Worm (Caenorhabditis elegans): Measurements from ENCODE around the gene E02H9.1.

Gene E02H9.1

DNA sequence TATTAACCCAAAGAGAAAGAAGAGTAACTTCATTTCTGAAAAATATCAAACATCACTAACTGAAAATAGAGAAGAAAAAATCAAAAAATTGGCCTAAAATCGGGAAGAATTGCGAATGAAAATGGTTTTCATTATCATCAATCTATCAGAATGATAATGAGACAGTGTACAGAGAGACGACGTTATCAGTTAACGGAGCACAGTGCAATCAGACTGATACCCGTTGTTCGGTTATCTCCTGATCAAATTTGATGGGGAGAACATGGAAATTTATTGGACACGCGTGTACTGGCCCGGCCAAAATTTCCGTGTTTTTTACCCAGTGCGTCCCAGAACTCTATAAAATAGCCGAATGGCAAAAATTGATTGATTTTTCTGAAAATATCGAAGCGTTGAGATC is 39.7 kb downstream of the E02H9.1 start, which contains the start of gene Y54F10AM.8:
Gene Y54F10AM.8 (minus strand): TSS at position 35 of the 400 bp plus-strand sequence.
- TF ChIP-seq ama-1 (optimal IDR thresholded peaks at IDR 0.05) (no peak), cey-2 (tag; optimal IDR thresholded peaks at IDR 0.05; ENCODE audit: borderline replicate concordance, insufficient read depth) (no peak), ceh-44 (GFP tag; IDR thresholded peaks at IDR 0.05) (no peak), snpc-4 (tag; optimal IDR thresholded peaks at IDR 0.05) (no peak), D1046.2 (GFP tag; IDR thresholded peaks at IDR 0.05) (no peak), daf-16 (GFP tag; optimal IDR thresholded peaks at IDR 0.05) (no peak), daf-16 (tag; optimal IDR thresholded peaks at IDR 0.05) (peak; percentile 54), fkh-10 (GFP tag; optimal IDR thresholded peaks at IDR 0.05) (no peak), snpc-1.2 (GFP tag; IDR thresholded peaks at IDR 0.05) (no peak), lsy-2 (tag; optimal IDR thresholded peaks at IDR 0.05) (no peak), zip-11 (GFP tag; IDR thresholded peaks at IDR 0.05) (no peak), php-3 (GFP tag; IDR thresholded peaks at IDR 0.05) (0 out of 2 replicates have a peak, but pooled peaks have one; percentile 48), mes-2 (tag; optimal IDR thresholded peaks at IDR 0.05; ENCODE audit: poor library complexity, severe bottlenecking) (no peak), pqm-1 (tag; optimal IDR thresholded peaks at IDR 0.05) (peak; percentile 97), tag-97 (GFP tag; IDR thresholded peaks at IDR 0.05) (no peak), hmg-1.1 (GFP tag; IDR thresholded peaks at IDR 0.05) (no peak), unc-130 (GFP tag; optimal IDR thresholded peaks at IDR 0.05) (no peak), nhr-77 (tag; optimal IDR thresholded peaks at IDR 0.05) (peak; percentile 39), lin-29 (GFP tag; IDR thresholded peaks at IDR 0.05) (no peak), dve-1 (tag; optimal IDR thresholded peaks at IDR 0.05; ENCODE audit: insufficient read depth) (peak; percentile 47), set-16 (GFP tag; IDR thresholded peaks at IDR 0.05) (no peak), madf-9 (GFP tag; conservative IDR thresholded peaks at IDR 0.05) (no peak), dmd-6 (GFP tag; IDR thresholded peaks at IDR 0.05) (peak; percentile 84), arid-1 (GFP tag; conservative IDR thresholded peaks at IDR 0.05) (no peak), nhr-10 (tag; optimal IDR thresholded peaks at IDR 0.05) (no peak), nhr-28 (tag; optimal IDR thresholded peaks at IDR 0.05) (peak; percentile 89), hlh-11 (tag; optimal IDR thresholded peaks at IDR 0.05) (peak; percentile 66), lin-15B (tag; optimal IDR thresholded peaks at IDR 0.05) (no peak), tra-1 (GFP tag; IDR thresholded peaks at IDR 0.05) (peak; percentile 37; the same call in 1 of the 2 replicates), mxl-3 (GFP tag; optimal IDR thresholded peaks at IDR 0.05) (peak; percentile 50), nhr-6 (tag; optimal IDR thresholded peaks at IDR 0.05) (no peak), sdz-12 (GFP tag; optimal IDR thresholded peaks at IDR 0.05) (no peak), zfp-2 (tag; optimal IDR thresholded peaks at IDR 0.05) (no peak), mdl-1 (tag; optimal IDR thresholded peaks at IDR 0.05) (peak in 1 of 2 experiments; percentile 35), Y105C5A.15 (GFP tag; IDR thresholded peaks at IDR 0.05) (no peak), F10B5.3 (tag; optimal IDR thresholded peaks at IDR 0.05) (no peak), pha-4 (GFP tag; IDR thresholded peaks at IDR 0.05) (no peak), pha-4 (tag; optimal IDR thresholded peaks at IDR 0.05) (no peak), egl-27 (tag; optimal IDR thresholded peaks at IDR 0.05) (no peak), F37D6.2 (tag; optimal IDR thresholded peaks at IDR 0.05) (no peak), ztf-11 (tag; optimal IDR thresholded peaks at IDR 0.05) (no peak), zip-2 (tag; optimal IDR thresholded peaks at IDR 0.05) (no peak), ztf-7 (tag; optimal IDR thresholded peaks at IDR 0.05) (no peak), lir-3 (tag; optimal IDR thresholded peaks at IDR 0.05) (no peak), lin-13 (GFP tag; optimal IDR thresholded peaks at IDR 0.05) (no peak)
